Fruit fly (Drosophila melanogaster) whole organism, embryonic: Measurements from ENCODE around the gene EMC5.

Experiments
- CG10267 ChIP-seq: fragments of 200-800 bp; sonication (Bioruptor generic); optimal IDR thresholded peaks from 2 replicates; lab custom pipeline; 2018; ENCODE audit warnings: missing biosample characterization, mild to moderate bottlenecking, missing genetic modification characterization, moderate library complexity
- CG11085 ChIP-seq: fragments of 200-800 bp; sonication (Bioruptor generic); IDR thresholded peaks from 2 replicates; pipeline ENCODE4 v1.3.6; 2022; ENCODE audit warnings: missing biosample characterization, missing genetic modification characterization
- CG11456 ChIP-seq: fragments of 200-800 bp; sonication (Bioruptor generic); IDR thresholded peaks from 3 replicates; pipeline ENCODE4 v1.3.6; 2022; ENCODE audit warnings: missing biosample characterization, missing genetic modification characterization
- CG11696 ChIP-seq: fragments of 200-800 bp; sonication (Bioruptor generic); IDR thresholded peaks from 2 replicates; pipeline ENCODE4 v1.3.6; 2022; ENCODE audit warnings: missing biosample characterization, missing genetic modification characterization
- CG12769 ChIP-seq: fragments of 200-800 bp; sonication (Bioruptor generic); optimal IDR thresholded peaks from 2 replicates; lab custom pipeline; 2019; ENCODE audit warnings: missing biosample characterization, mild to moderate bottlenecking, missing genetic modification characterization, moderate library complexity
- CG17612 ChIP-seq: fragments of 200-800 bp; sonication (Bioruptor generic); IDR thresholded peaks from 2 replicates; pipeline ENCODE4 v1.3.6; 2022; ENCODE audit warnings: missing biosample characterization, missing genetic modification characterization
- CG18619 ChIP-seq: fragments of 200-800 bp; sonication (Bioruptor generic); optimal IDR thresholded peaks from 3 replicates; lab custom pipeline; 2017; ENCODE audit warnings: missing biosample characterization, mild to moderate bottlenecking, missing genetic modification characterization
- CG2116 ChIP-seq: fragments of 200-800 bp; sonication (Bioruptor generic); optimal IDR thresholded peaks from 3 replicates; lab custom pipeline; 2018; ENCODE audit warnings: missing biosample characterization, mild to moderate bottlenecking, missing genetic modification characterization
- CG2678 ChIP-seq: fragments of 200-800 bp; sonication (Bioruptor generic); optimal IDR thresholded peaks from 3 replicates; lab custom pipeline; 2019; ENCODE audit warnings: missing biosample characterization, mild to moderate bottlenecking, missing genetic modification characterization, moderate library complexity
- CG30020 ChIP-seq: fragments of 200-800 bp; optimal IDR thresholded peaks from 2 replicates; lab custom pipeline; 2019; ENCODE audit warnings: missing biosample characterization, mild to moderate bottlenecking, missing genetic modification characterization, moderate library complexity
- CG32532 ChIP-seq: fragments of 200-800 bp; sonication (Bioruptor generic); IDR thresholded peaks from 2 replicates; pipeline ENCODE4 v1.3.6; 2022; ENCODE audit warnings: missing biosample characterization, missing genetic modification characterization
- CG3281 ChIP-seq: fragments of 200-800 bp; sonication (Bioruptor generic); optimal IDR thresholded peaks from 3 replicates; lab custom pipeline; 2017; ENCODE audit warnings: missing biosample characterization, mild to moderate bottlenecking, missing genetic modification characterization
- CG33213 ChIP-seq: fragments of 200-800 bp; sonication (Bioruptor generic); optimal IDR thresholded peaks from 3 replicates; lab custom pipeline; 2016; ENCODE audit warnings: missing biosample characterization, missing genetic modification characterization
- CG6654 ChIP-seq: fragments of 200-800 bp; sonication (Bioruptor generic); optimal IDR thresholded peaks from 2 replicates; lab custom pipeline; 2017; ENCODE audit warnings: missing biosample characterization, mild to moderate bottlenecking, missing genetic modification characterization
- CG6813 ChIP-seq: fragments of 200-800 bp; sonication (Bioruptor generic); optimal IDR thresholded peaks from 2 replicates; lab custom pipeline; 2017; ENCODE audit warnings: missing biosample characterization, missing genetic modification characterization, mild to moderate bottlenecking, moderate library complexity, missing genetic modification reagents
- CG8281 ChIP-seq: fragments of 200-800 bp; sonication (Bioruptor generic); optimal IDR thresholded peaks from 2 replicates; lab custom pipeline; 2018; ENCODE audit warnings: missing biosample characterization, mild to moderate bottlenecking, missing genetic modification characterization, moderate library complexity
- CG8765 ChIP-seq: fragments of 200-800 bp; sonication (Bioruptor generic); IDR thresholded peaks from 2 replicates; pipeline ENCODE4 v1.3.6; 2022; ENCODE audit warnings: missing biosample characterization, missing genetic modification characterization
- CG9215 ChIP-seq: fragments of 200-800 bp; sonication (Bioruptor generic); IDR thresholded peaks from 2 replicates; pipeline ENCODE4 v1.3.6; 2022; ENCODE audit warnings: missing biosample characterization, missing genetic modification characterization
- CG9817 ChIP-seq: fragments of 200-800 bp; sonication (Bioruptor generic); optimal IDR thresholded peaks from 2 replicates; lab custom pipeline; 2018; ENCODE audit warnings: missing biosample characterization, mild to moderate bottlenecking, missing genetic modification characterization, moderate library complexity
- CkIIα-i1 ChIP-seq: fragments of 200-800 bp; sonication (Bioruptor generic); IDR thresholded peaks from 2 replicates; pipeline ENCODE4 v1.3.6; 2022; ENCODE audit warnings: missing biosample characterization, missing genetic modification characterization
- D ChIP-seq, 2 experiments: fragments of 200-800 bp in 1 of 2; fragments of >200 bp in 1 of 2; sonication (Bioruptor generic) in 1 of 2; optimal IDR thresholded peaks; 2 replicates in 1 of 2; 3 replicates in 1 of 2; lab custom pipeline; 2017; ENCODE audit warnings: mild to moderate bottlenecking in 1 of 2, missing biosample characterization in 1 of 2, missing genetic modification characterization in 1 of 2, missing genetic modification reagents in 1 of 2
- GATAe ChIP-seq: fragments of 200-800 bp; sonication (Bioruptor generic); conservative IDR thresholded peaks from 2 replicates; pipeline ENCODE4 v1.3.6; 2022; ENCODE audit warnings: missing biosample characterization, missing genetic modification characterization
- HHEX ChIP-seq: fragments of 200-800 bp; sonication (Bioruptor generic); optimal IDR thresholded peaks from 3 replicates; lab custom pipeline; 2017; ENCODE audit warnings: missing biosample characterization, mild to moderate bottlenecking, missing genetic modification characterization, missing genetic modification reagents
- Kr ChIP-seq: fragments of 200-800 bp; sonication (Bioruptor generic); optimal IDR thresholded peaks from 2 replicates; lab custom pipeline; 2017; ENCODE audit warnings: missing biosample characterization, mild to moderate bottlenecking, missing genetic modification characterization
- MBD-R2 ChIP-seq: fragments of 200-800 bp; sonication (Bioruptor generic); IDR thresholded peaks from 2 replicates; pipeline ENCODE4 v1.3.6; 2022; ENCODE audit warnings: missing biosample characterization, missing genetic modification characterization
- Med ChIP-seq: fragments of 200-800 bp; sonication (Bioruptor generic); peaks from one replicate; lab custom pipeline; 2016; ENCODE audit warnings: missing biosample characterization, missing genetic modification characterization, mild to moderate bottlenecking, inconsistent platforms, moderate library complexity
- Six4 ChIP-seq: fragments of 200-800 bp; sonication (Bioruptor generic); optimal IDR thresholded peaks from 2 replicates; lab custom pipeline; 2016; ENCODE audit warnings: missing biosample characterization, missing genetic modification characterization
- al ChIP-seq: fragments of 200-800 bp; sonication (Bioruptor generic); IDR thresholded peaks from 2 replicates; pipeline ENCODE4 v1.3.6; 2022; ENCODE audit warnings: missing biosample characterization, missing genetic modification characterization
- ato ChIP-seq: fragments of 200-800 bp; sonication (Bioruptor generic); IDR thresholded peaks from 2 replicates; pipeline ENCODE4 v1.3.6; 2022; ENCODE audit warnings: missing biosample characterization, missing genetic modification characterization; ENCODE audit not compliant: partially characterized antibody
- croc ChIP-seq: fragments of 200-800 bp; sonication (Bioruptor generic); conservative IDR thresholded peaks from 3 replicates; pipeline ENCODE4 v1.3.6; 2022; ENCODE audit warnings: missing biosample characterization, missing genetic modification characterization
- cwo ChIP-seq: fragments of 200-800 bp; sonication (Bioruptor generic); optimal IDR thresholded peaks from 3 replicates; lab custom pipeline; 2017; ENCODE audit warnings: missing biosample characterization, missing genetic modification characterization, mild to moderate bottlenecking, moderate library complexity, missing genetic modification reagents
- fd96Cb ChIP-seq: fragments of 200-800 bp; sonication (Bioruptor generic); optimal IDR thresholded peaks from 2 replicates; lab custom pipeline; 2018; ENCODE audit warnings: missing biosample characterization, mild to moderate bottlenecking, missing genetic modification characterization, moderate library complexity
- hb ChIP-seq: fragments of 200-800 bp; sonication (Bioruptor generic); IDR thresholded peaks from 3 replicates; pipeline ENCODE4 v1.3.6; 2022; ENCODE audit warnings: missing biosample characterization, missing genetic modification characterization; ENCODE audit not compliant: partially characterized antibody
- knrl ChIP-seq: fragments of 200-800 bp; sonication (Bioruptor generic); IDR thresholded peaks from 3 replicates; pipeline ENCODE4 v1.3.6; 2022; ENCODE audit warnings: missing biosample characterization, missing genetic modification characterization; ENCODE audit not compliant: partially characterized antibody
- lov ChIP-seq, 2 experiments: fragments of 200-800 bp in 1 of 2; fragments of >200 bp in 1 of 2; sonication (Bioruptor generic) in 1 of 2; IDR thresholded peaks in 1 of 2; optimal IDR thresholded peaks in 1 of 2; 2 replicates in 1 of 2; 3 replicates in 1 of 2; pipeline versions ENCODE4 v1.3.6 to Lab custom; 2017 to 2022; ENCODE audit warnings: missing biosample characterization in 1 of 2, missing genetic modification characterization in 1 of 2
- mirr ChIP-seq: fragments of 200-800 bp; sonication (Bioruptor generic); optimal IDR thresholded peaks from 3 replicates; lab custom pipeline; 2018; ENCODE audit warnings: missing biosample characterization, mild to moderate bottlenecking, missing genetic modification characterization
- nau ChIP-seq: fragments of 200-800 bp; sonication (Bioruptor generic); optimal IDR thresholded peaks from 3 replicates; lab custom pipeline; 2017; ENCODE audit warnings: missing biosample characterization, mild to moderate bottlenecking, missing genetic modification characterization, missing genetic modification reagents
- nerfin-2 ChIP-seq: fragments of 200-800 bp; sonication (Bioruptor generic); IDR thresholded peaks from 2 replicates; pipeline ENCODE4 v1.3.6; 2022; ENCODE audit warnings: missing biosample characterization, missing genetic modification characterization; ENCODE audit not compliant: partially characterized antibody
- sens ChIP-seq: fragments of 200-800 bp; sonication (Bioruptor generic); peaks from one replicate; lab custom pipeline; 2016; ENCODE audit warnings: missing biosample characterization, missing genetic modification characterization
- sima ChIP-seq: fragments of 200-800 bp; sonication (Bioruptor generic); optimal IDR thresholded peaks from 2 replicates; lab custom pipeline; 2016; ENCODE audit warnings: missing biosample characterization, missing genetic modification characterization
- slbo ChIP-seq: fragments of 200-800 bp; sonication (Bioruptor generic); IDR thresholded peaks from 2 replicates; pipeline ENCODE4 v1.3.6; 2022; ENCODE audit warnings: missing biosample characterization, missing genetic modification characterization
- so ChIP-seq: fragments of 200-800 bp; sonication (Bioruptor generic); IDR thresholded peaks from 3 replicates; pipeline ENCODE4 v1.3.6; 2022; ENCODE audit warnings: missing biosample characterization, missing genetic modification characterization
- sug ChIP-seq: fragments of 200-800 bp; optimal IDR thresholded peaks from 2 replicates; lab custom pipeline; 2019; ENCODE audit warnings: missing biosample characterization, mild to moderate bottlenecking, missing genetic modification characterization, moderate library complexity
- tap ChIP-seq: fragments of 200-800 bp; optimal IDR thresholded peaks from 3 replicates; lab custom pipeline; 2019; ENCODE audit warnings: missing biosample characterization, mild to moderate bottlenecking, missing genetic modification characterization, moderate library complexity
- tna ChIP-seq: fragments of 200-800 bp; sonication (Bioruptor generic); IDR thresholded peaks from 2 replicates; pipeline ENCODE4 v1.3.6; 2022; ENCODE audit warnings: missing biosample characterization, missing genetic modification characterization; ENCODE audit not compliant: partially characterized antibody
- twi ChIP-seq: fragments of 200-800 bp; optimal IDR thresholded peaks from 2 replicates; lab custom pipeline; 2019; ENCODE audit warnings: missing biosample characterization, mild to moderate bottlenecking, missing genetic modification characterization, moderate library complexity
- vvl ChIP-seq: fragments of 200-800 bp; sonication (Bioruptor generic); IDR thresholded peaks from 2 replicates; pipeline ENCODE4 v1.3.6; 2022; ENCODE audit warnings: missing biosample characterization, missing genetic modification characterization
- zf30C ChIP-seq: fragments of 200-800 bp; sonication (Bioruptor generic); optimal IDR thresholded peaks from 3 replicates; lab custom pipeline; 2018; ENCODE audit warnings: missing biosample characterization, mild to moderate bottlenecking, missing genetic modification characterization

The EMC5 gene

dm6 chr2L:18957142-18957674 is 30.3 kb upstream of the EMC5 start, which contains the start of gene Bhmt (continued):
- TF ChIP-seq twi (tag; lab: Kevin White, UChicago) (peak; percentile 28), CG32532 (GFP tag; lab: Robert Waterston, UW) (peak; percentile 86), CG12769 (tag; lab: Kevin White, UChicago) (peak; percentile 43), MBD-R2 (GFP tag; lab: Robert Waterston, UW) (peak; percentile 72), CkIIα-i1 (no peak), CG6654 (GFP tag; lab: Kevin White, UChicago) (no peak), HHEX (GFP tag; lab: Kevin White, UChicago) (peak; percentile 73), sens (GFP tag; lab: Kevin White, UChicago) (no peak), CG2116 (GFP tag; lab: Kevin White, UChicago) (no peak), sima (GFP tag; lab: Kevin White, UChicago) (no peak), CG2678 (tag; lab: Kevin White, UChicago) (peak; percentile 88), D (optimal IDR thresholded peaks at IDR 0.05; lab: Kevin White, UChicago) (no peak), D (GFP tag; optimal IDR thresholded peaks at IDR 0.05; lab: Kevin White, UChicago) (peak; percentile 5), tna (GFP tag; lab: Robert Waterston, UW) (no peak), knrl (no peak), CG9215 (GFP tag; lab: Robert Waterston, UW) (peak; percentile 67), hb (GFP tag; lab: Robert Waterston, UW) (no peak), fd96Cb (peak; percentile 48), zf30C (GFP tag; lab: Kevin White, UChicago) (no peak), CG8765 (peak; percentile 11; the same call in 1 of the 2 replicates), CG30020 (tag; lab: Kevin White, UChicago) (no peak), ato (GFP tag; lab: Robert Waterston, UW) (no peak), nau (no peak), CG11696 (GFP tag; lab: Robert Waterston, UW) (peak; percentile 61), vvl (GFP tag; lab: Robert Waterston, UW) (peak; percentile 80), CG11456 (peak; percentile 75), croc (GFP tag; lab: Robert Waterston, UW) (peak; percentile 30; the same call in 2 of the 3 replicates), CG9817 (peak; percentile 24), cwo (peak; percentile 68), CG6813 (GFP tag; lab: Kevin White, UChicago) (peak; percentile 60), CG10267 (tag; lab: Kevin White, UChicago) (peak; percentile 66), CG17612 (0 out of 2 replicates have a peak, but pooled peaks have one; percentile 20), sug (tag; lab: Kevin White, UChicago) (peak; percentile 59), al (GFP tag; lab: Robert Waterston, UW) (peak; percentile 74), CG33213 (GFP tag; lab: Kevin White, UChicago) (no peak), Med (GFP tag; lab: Kevin White, UChicago) (peak; percentile 59), so (GFP tag; lab: Robert Waterston, UW) (peak; percentile 39; the same call in 1 of the 3 replicates), tap (tag; lab: Kevin White, UChicago) (peak; percentile 66), Six4 (GFP tag; lab: Kevin White, UChicago) (peak; percentile 31), mirr (GFP tag; lab: Kevin White, UChicago) (peak; percentile 22), slbo (GFP tag; lab: Robert Waterston, UW) (peak; percentile 83), Kr (no peak), CG18619 (GFP tag; lab: Kevin White, UChicago) (peak; percentile 63), lov (optimal IDR thresholded peaks at IDR 0.05; lab: Kevin White, UChicago) (no peak), lov (GFP tag; IDR thresholded peaks at IDR 0.05; lab: Robert Waterston, UW) (no peak), CG8281 (tag; lab: Kevin White, UChicago) (peak; percentile 47), CG11085 (GFP tag; lab: Robert Waterston, UW) (peak; percentile 55; the same call in 1 of the 2 replicates), GATAe (GFP tag; lab: Robert Waterston, UW) (no peak; the same call in 1 of the 2 replicates), nerfin-2 (GFP tag; lab: Robert Waterston, UW) (no peak), CG3281 (peak; percentile 81)
